Fruit fly (Drosophila melanogaster) whole organism, pupa: ENCODE data around the gene wwk.

Experiments
- CG10348 ChIP-seq: fragments of 200-800 bp; sonication (Bioruptor generic); IDR thresholded peaks from 2 replicates; pipeline ENCODE4 v1.3.6; 2022; ENCODE audit warnings: missing biosample characterization, missing genetic modification characterization
- CG12605 ChIP-seq: fragments of 200-800 bp; sonication (Bioruptor generic); IDR thresholded peaks from 2 replicates; pipeline ENCODE4 v1.3.6; 2022; ENCODE audit warnings: missing biosample characterization, missing genetic modification characterization
- CG13204 ChIP-seq: fragments of 200-800 bp; sonication (Bioruptor generic); optimal IDR thresholded peaks from 2 replicates; lab custom pipeline; 2018; ENCODE audit warnings: missing biosample characterization, mild to moderate bottlenecking, missing genetic modification characterization, moderate library complexity
- CG17806 ChIP-seq: fragments of 200-800 bp; sonication (Bioruptor generic); optimal IDR thresholded peaks from 2 replicates; lab custom pipeline; 2018; ENCODE audit warnings: missing biosample characterization, mild to moderate bottlenecking, missing genetic modification characterization, moderate library complexity
- CG34367 ChIP-seq: fragments of 200-800 bp; sonication (Bioruptor generic); optimal IDR thresholded peaks from 2 replicates; lab custom pipeline; 2018; ENCODE audit warnings: missing biosample characterization, mild to moderate bottlenecking, missing genetic modification characterization
- CG4496 ChIP-seq: fragments of 200-800 bp; sonication (Bioruptor generic); IDR thresholded peaks from 3 replicates; pipeline ENCODE4 v1.3.6; 2022; ENCODE audit warnings: missing biosample characterization, missing genetic modification characterization
- CG8159 ChIP-seq: fragments of 200-800 bp; sonication (Bioruptor generic); optimal IDR thresholded peaks from 3 replicates; lab custom pipeline; 2018; ENCODE audit warnings: missing biosample characterization, mild to moderate bottlenecking, missing genetic modification characterization, moderate library complexity
- CG9948 ChIP-seq: fragments of 200-800 bp; sonication (Bioruptor generic); optimal IDR thresholded peaks from 2 replicates; lab custom pipeline; 2018; ENCODE audit warnings: missing biosample characterization, mild to moderate bottlenecking, missing genetic modification characterization, moderate library complexity
- D1 ChIP-seq: fragments of 200-800 bp; sonication (Bioruptor generic); optimal IDR thresholded peaks from 2 replicates; lab custom pipeline; 2018; ENCODE audit warnings: missing biosample characterization, mild to moderate bottlenecking, missing genetic modification characterization, moderate library complexity
- Ets98B ChIP-seq: fragments of 200-800 bp; sonication (Bioruptor generic); IDR thresholded peaks from 2 replicates; pipeline ENCODE4 v1.3.6; 2022; ENCODE audit warnings: missing biosample characterization, missing genetic modification characterization
- gl ChIP-seq: fragments of 200-800 bp; sonication (Bioruptor generic); optimal IDR thresholded peaks from 2 replicates; lab custom pipeline; 2018; ENCODE audit warnings: missing biosample characterization, mild to moderate bottlenecking, missing genetic modification characterization
- rn ChIP-seq: fragments of 200-800 bp; sonication (Bioruptor generic); IDR thresholded peaks from 2 replicates; pipeline ENCODE4 v1.3.6; 2022; ENCODE audit warnings: missing biosample characterization, missing genetic modification characterization

DNA sequence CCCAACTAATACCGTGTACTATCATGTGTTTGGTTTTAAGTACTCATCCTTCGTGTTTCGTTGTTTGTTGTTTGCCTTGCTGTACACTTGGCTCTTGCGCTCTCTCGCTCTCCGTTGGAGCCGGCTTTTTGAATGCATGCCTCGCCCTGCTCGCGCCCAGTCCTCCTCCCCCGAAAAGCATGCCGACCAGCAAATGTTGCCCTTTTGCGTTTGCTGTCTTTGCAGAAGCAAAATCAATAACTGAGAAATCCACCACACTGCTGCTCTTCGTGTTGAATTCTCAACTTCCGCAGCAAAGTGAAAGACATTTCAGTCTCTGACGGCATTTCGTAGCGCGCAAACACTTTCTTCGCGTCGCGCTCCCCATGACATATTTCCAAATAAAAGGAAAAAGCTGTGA lies at the start of gene wwk:
- TF ChIP-seq CG4496 (GFP tag; lab: Robert Waterston, UW) (no peak), CG34367 (tag; lab: Kevin White, UChicago) (no peak), Ets98B (GFP tag; lab: Robert Waterston, UW) (no peak), CG17806 (tag; lab: Kevin White, UChicago) (no peak), gl (tag; lab: Kevin White, UChicago) (no peak), CG10348 (GFP tag; lab: Robert Waterston, UW) (no peak), rn (GFP tag; lab: Robert Waterston, UW) (no peak), D1 (tag; lab: Kevin White, UChicago) (no peak), CG12605 (GFP tag; lab: Robert Waterston, UW) (no peak), CG9948 (tag; lab: Kevin White, UChicago) (no peak), CG13204 (GFP tag; lab: Kevin White, UChicago) (no peak), CG8159 (tag; lab: Kevin White, UChicago) (no peak)
